Worm (Caenorhabditis elegans) whole organism, L3 larva: ENCODE measurements around the gene mls-2.

Experiments
- ama-1 ChIP-seq: fragments of 150-350 bp; optimal IDR thresholded peaks from 2 replicates; lab custom pipeline; 2018
- ceh-82 ChIP-seq: fragments of 150-350 bp; optimal IDR thresholded peaks from 2 replicates; lab custom pipeline; 2014; ENCODE audit warnings: missing biosample characterization, missing genetic modification characterization
- daf-12 ChIP-seq: fragments of 150-350 bp; optimal IDR thresholded peaks from 2 replicates; lab custom pipeline; 2014; ENCODE audit warnings: missing biosample characterization, missing genetic modification reagents, missing genetic modification characterization
- egl-27 ChIP-seq: sonication (generic microtip); optimal IDR thresholded peaks from 4 replicates; lab custom pipeline; 2017; ENCODE audit warnings: missing biosample characterization, missing genetic modification reagents, missing genetic modification characterization
- elt-2 ChIP-seq: sonication (generic microtip); optimal IDR thresholded peaks from 2 replicates; lab custom pipeline; 2016; ENCODE audit warnings: missing genetic modification reagents, mild to moderate bottlenecking, missing genetic modification characterization, missing compliant biosample characterization
- elt-3 ChIP-seq, 3 experiments: fragments of 150-350 bp in 1 of 3; sonication (generic microtip) in 2 of 3; optimal IDR thresholded peaks; 2 replicates in 2 of 3; 4 replicates in 1 of 3; lab custom pipeline; 2014 to 2017; ENCODE audit warnings: missing biosample characterization in 3 of 3, missing genetic modification characterization in 3 of 3
- jun-1 ChIP-seq: fragments of 150-350 bp; optimal IDR thresholded peaks from 2 replicates; lab custom pipeline; 2014; ENCODE audit warnings: missing biosample characterization, missing genetic modification reagents, missing genetic modification characterization
- lin-15B ChIP-seq: fragments of 150-350 bp; optimal IDR thresholded peaks from 2 replicates; lab custom pipeline; 2014; ENCODE audit warnings: missing biosample characterization, missing genetic modification characterization
- nhr-11 ChIP-seq: fragments of 150-350 bp; optimal IDR thresholded peaks from 2 replicates; lab custom pipeline; 2014; ENCODE audit warnings: missing biosample characterization, missing genetic modification characterization
- nhr-237 ChIP-seq: fragments of 150-350 bp; optimal IDR thresholded peaks from 2 replicates; lab custom pipeline; 2014; ENCODE audit warnings: missing biosample characterization, missing genetic modification characterization
- nhr-28 ChIP-seq: fragments of 150-350 bp; optimal IDR thresholded peaks from 2 replicates; lab custom pipeline; 2014; ENCODE audit warnings: missing biosample characterization, missing genetic modification characterization
- sea-2 ChIP-seq: fragments of 150-350 bp; sonication (generic microtip); optimal IDR thresholded peaks from 4 replicates; lab custom pipeline; 2014; ENCODE audit warnings: missing biosample characterization, missing genetic modification reagents, missing genetic modification characterization
- unc-62 ChIP-seq: fragments of 150-350 bp; sonication (generic microtip); optimal IDR thresholded peaks from 4 replicates; lab custom pipeline; 2014; ENCODE audit warnings: missing biosample characterization, missing genetic modification reagents, missing genetic modification characterization

DNA sequence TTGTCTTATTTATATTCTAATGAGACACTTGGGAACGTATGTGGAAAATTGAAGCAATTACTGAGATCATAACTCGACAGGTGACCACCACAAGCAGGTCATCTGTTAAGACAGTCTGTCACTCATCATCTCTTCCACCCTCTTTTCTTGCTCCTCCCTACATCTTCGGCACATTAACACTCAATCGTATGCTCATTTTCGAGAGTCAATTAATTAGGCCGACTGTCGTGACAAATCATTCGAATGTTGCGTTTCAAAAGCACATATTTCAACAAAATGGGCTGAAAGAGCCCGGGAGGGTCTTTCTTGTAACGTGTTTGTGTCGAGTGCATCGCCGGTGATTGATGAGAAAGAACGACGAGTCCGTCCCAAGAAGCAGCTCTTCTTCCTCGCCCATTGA lies 40.8 kb upstream of the mls-2 start:
- TF ChIP-seq ama-1 (lab: Kevin White, UChicago) (no peak), elt-2 (tag; lab: Kevin White, UChicago) (no peak), jun-1 (tag; lab: Kevin White, UChicago) (no peak), daf-12 (tag; lab: Kevin White, UChicago) (no peak), unc-62 (GFP tag; lab: Kevin White, UChicago) (peak; percentile 56), elt-3 (tag; optimal IDR thresholded peaks at IDR 0.05; lab: Kevin White, UChicago) (no peak), lin-15B (tag; lab: Kevin White, UChicago) (no peak), sea-2 (GFP tag; lab: Kevin White, UChicago) (no peak), nhr-28 (tag; lab: Kevin White, UChicago) (no peak), nhr-11 (tag; lab: Kevin White, UChicago) (no peak), egl-27 (no peak), ceh-82 (tag; lab: Kevin White, UChicago) (no peak), nhr-237 (tag; lab: Kevin White, UChicago) (no peak)
